Fruit fly (Drosophila melanogaster): ENCODE measurements around the gene CG45122.

The CG45122 gene

DNA sequence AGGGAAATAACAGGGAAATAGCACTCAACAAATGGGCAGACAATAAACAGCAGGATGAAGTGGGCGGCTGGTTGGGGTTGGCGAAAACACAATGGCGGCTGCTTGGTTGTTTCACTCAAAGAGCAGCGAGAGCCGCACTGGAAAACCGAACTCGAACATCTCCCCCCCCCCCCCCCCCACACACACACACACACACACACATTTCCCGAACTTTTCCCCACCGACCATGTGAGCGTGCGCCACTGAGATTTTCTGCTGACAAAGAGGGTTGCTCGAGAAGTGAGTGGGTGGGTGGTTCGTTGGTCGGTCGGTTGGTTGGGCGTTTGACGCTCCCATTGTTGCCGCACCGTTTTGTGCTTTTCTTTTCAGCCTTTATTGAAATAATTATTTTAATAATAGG lies 29.2 kb downstream of the CG45122 start (continued):
- TF ChIP-seq slou (GFP tag; optimal IDR thresholded peaks at IDR 0.05) (no peak), CG10366 (GFP tag; IDR thresholded peaks at IDR 0.05) (no peak), HLH54F (GFP tag; optimal IDR thresholded peaks at IDR 0.05) (no peak), CG16813 (GFP tag; IDR thresholded peaks at IDR 0.05; ENCODE audit: partially characterized antibody) (no peak), CG10267 (tag; optimal IDR thresholded peaks at IDR 0.05) (no peak), CG10431 (GFP tag; optimal IDR thresholded peaks at IDR 0.05) (no peak), slbo (GFP tag; IDR thresholded peaks at IDR 0.05) (no peak), vnd (GFP tag; IDR thresholded peaks at IDR 0.05; ENCODE audit: partially characterized antibody) (no peak), gfzf (GFP tag; optimal IDR thresholded peaks at IDR 0.05) (no peak), hth (optimal IDR thresholded peaks at IDR 0.05) (no peak), CG7357 (GFP tag; IDR thresholded peaks at IDR 0.05) (no peak)

DNA sequence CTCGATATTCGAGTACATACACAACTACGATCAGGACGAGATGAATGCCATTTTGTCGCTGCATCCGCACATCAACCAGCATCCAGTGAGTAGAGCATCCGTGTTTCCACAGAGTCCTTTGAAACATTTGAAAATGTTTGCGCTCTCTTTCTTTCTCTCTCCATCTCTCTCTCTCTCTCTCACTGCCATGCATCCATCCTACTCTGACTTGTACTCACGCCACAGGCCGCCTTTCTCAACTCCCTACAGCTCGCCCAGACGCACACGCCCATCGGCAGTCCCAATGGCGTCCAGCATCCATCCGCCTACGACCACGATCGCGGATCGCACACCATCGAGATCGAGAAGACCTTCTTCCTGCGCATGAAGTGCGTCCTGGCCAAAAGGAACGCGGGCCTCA lies 30.6 kb downstream of the CG45122 start:
- no peak for TF ChIP-seq bbx (GFP tag; IDR thresholded peaks at IDR 0.05; ENCODE audit: partially characterized antibody)
- TF ChIP-seq Trl (optimal IDR thresholded peaks at IDR 0.05), result peak in 1 of 2 experiments; percentile 5
- TF ChIP-seq Trl (GFP tag; optimal IDR thresholded peaks at IDR 0.05), result no peak
- TF ChIP-seq crol (GFP tag; IDR thresholded peaks at IDR 0.05), result no peak
- peak; percentile 40 for TF ChIP-seq Med (GFP tag)
- TF ChIP-seq Nf-YB (GFP tag; optimal IDR thresholded peaks at IDR 0.05), result peak; percentile 59
- no peak for TF ChIP-seq Lpt (GFP tag; optimal IDR thresholded peaks at IDR 0.05)
- no peak for TF ChIP-seq CG8089 (GFP tag; optimal IDR thresholded peaks at IDR 0.05)
- no peak for TF ChIP-seq gem (tag; optimal IDR thresholded peaks at IDR 0.05)
- no peak for TF ChIP-seq Spps (tag; optimal IDR thresholded peaks at IDR 0.05)
- no peak for TF ChIP-seq MBD-R2 (GFP tag; IDR thresholded peaks at IDR 0.05)
- TF ChIP-seq Nf-YC (tag; optimal IDR thresholded peaks at IDR 0.05), result peak; percentile 6
- no peak for TF ChIP-seq Hand (GFP tag; optimal IDR thresholded peaks at IDR 0.05)
- TF ChIP-seq row (GFP tag; IDR thresholded peaks at IDR 0.05), result 0 out of 3 replicates have a peak, but pooled peaks have one; percentile 7
- no peak for TF ChIP-seq chm (GFP tag; IDR thresholded peaks at IDR 0.05)
- TF ChIP-seq CG11093 (GFP tag; IDR thresholded peaks at IDR 0.05), result no peak
- TF ChIP-seq CG11398 (GFP tag; optimal IDR thresholded peaks at IDR 0.05), result no peak
- no peak for TF ChIP-seq tx (GFP tag; optimal IDR thresholded peaks at IDR 0.05)
- TF ChIP-seq wdn (GFP tag; IDR thresholded peaks at IDR 0.05), result no peak
- peak; percentile 63 for TF ChIP-seq CG1832 (GFP tag; optimal IDR thresholded peaks at IDR 0.05)
- TF ChIP-seq CG16863 (GFP tag; optimal IDR thresholded peaks at IDR 0.05), result no peak
- TF ChIP-seq Bgb (GFP tag; IDR thresholded peaks at IDR 0.05; ENCODE audit: partially characterized antibody), result no peak
- no peak for TF ChIP-seq Myb (GFP tag; optimal IDR thresholded peaks at IDR 0.05)
- no peak for TF ChIP-seq sens (GFP tag)

DNA sequence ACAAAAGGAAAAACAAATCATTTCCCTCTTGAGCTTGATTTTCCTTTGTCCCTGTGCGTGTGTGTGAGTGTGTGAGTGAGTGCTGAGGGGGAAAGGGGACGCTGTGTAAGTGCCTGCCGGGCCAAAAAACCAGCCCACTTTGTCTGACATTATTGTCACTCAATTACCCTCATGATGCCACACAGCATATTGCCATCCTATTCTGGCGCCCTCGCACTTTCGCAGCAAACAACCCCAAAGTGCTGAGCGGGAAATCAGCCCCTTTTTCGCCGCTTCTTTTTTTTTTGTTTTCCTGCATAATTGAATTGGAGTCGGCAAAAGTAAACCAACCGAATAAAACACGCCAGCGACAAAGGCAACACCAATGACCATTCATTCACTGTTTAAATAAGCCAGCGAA lies 31.8 kb downstream of the CG45122 start:
- TF ChIP-seq E2f1 (GFP tag; IDR thresholded peaks at IDR 0.05) (no peak), CG1529 (GFP tag; optimal IDR thresholded peaks at IDR 0.05) (no peak), z (GFP tag; IDR thresholded peaks at IDR 0.05) (peak; percentile 88), YL-1 (GFP tag; optimal IDR thresholded peaks at IDR 0.05) (no peak), kni (GFP tag; optimal IDR thresholded peaks at IDR 0.05) (peak; percentile 8), CG34224 (GFP tag; IDR thresholded peaks at IDR 0.05; ENCODE audit: partially characterized antibody) (no peak), Nf-YC (tag; optimal IDR thresholded peaks at IDR 0.05) (peak; percentile 62), tx (GFP tag; optimal IDR thresholded peaks at IDR 0.05) (no peak), CG12391 (tag; optimal IDR thresholded peaks at IDR 0.05) (no peak), Dref (GFP tag; IDR thresholded peaks at IDR 0.05) (0 out of 2 replicates have a peak, but pooled peaks have one; percentile 17), CG8944 (GFP tag; optimal IDR thresholded peaks at IDR 0.05) (no peak), Nf-YB (GFP tag; optimal IDR thresholded peaks at IDR 0.05) (peak; percentile 52), cg (GFP tag; optimal IDR thresholded peaks at IDR 0.05) (peak; percentile 25), tio (GFP tag; optimal IDR thresholded peaks at IDR 0.05) (no peak), CG6791 (GFP tag; IDR thresholded peaks at IDR 0.05; ENCODE audit: partially characterized antibody) (no peak), gcm (GFP tag; optimal IDR thresholded peaks at IDR 0.05) (peak; percentile 25), sqz (GFP tag; optimal IDR thresholded peaks at IDR 0.05) (peak; percentile 76), pros (GFP tag; optimal IDR thresholded peaks at IDR 0.05) (peak; percentile 69), CG2678 (tag; optimal IDR thresholded peaks at IDR 0.05) (no peak), gfzf (GFP tag; optimal IDR thresholded peaks at IDR 0.05) (no peak), crol (GFP tag; IDR thresholded peaks at IDR 0.05) (0 out of 2 replicates have a peak, but pooled peaks have one; percentile 29)
